Fruit fly (Drosophila melanogaster) whole organism, embryonic: ENCODE data around the gene Wsck.
A peak's percentile ranks its signal among the peaks of the same experiment; 100 is the strongest.

Source experiments
- Atf6 ChIP-seq: fragments of 200-800 bp; sonication (Bioruptor generic); IDR thresholded peaks from 2 replicates; pipeline ENCODE4 v1.3.6; 2022; ENCODE audit warnings: missing biosample characterization, missing genetic modification characterization
- Bteb2 ChIP-seq: fragments of 200-800 bp; sonication (Bioruptor generic); optimal IDR thresholded peaks from 2 replicates; lab custom pipeline; 2016; ENCODE audit warnings: missing biosample characterization, missing genetic modification characterization
- CG12155 ChIP-seq: fragments of 200-800 bp; sonication (Bioruptor generic); optimal IDR thresholded peaks from 3 replicates; lab custom pipeline; 2016; ENCODE audit warnings: missing biosample characterization, missing genetic modification characterization
- CG12236 ChIP-seq: fragments of 200-800 bp; sonication (Bioruptor generic); optimal IDR thresholded peaks from 2 replicates; lab custom pipeline; 2016; ENCODE audit warnings: missing biosample characterization, missing genetic modification characterization
- CG15601 ChIP-seq: fragments of 200-800 bp; sonication (Bioruptor generic); optimal IDR thresholded peaks from 3 replicates; lab custom pipeline; 2019; ENCODE audit warnings: missing biosample characterization, mild to moderate bottlenecking, missing genetic modification characterization, moderate library complexity
- CG17328 ChIP-seq: fragments of 200-800 bp; sonication (Bioruptor generic); IDR thresholded peaks from 2 replicates; pipeline ENCODE4 v1.3.6; 2022; ENCODE audit warnings: missing biosample characterization, missing genetic modification characterization
- CG2116 ChIP-seq: fragments of 200-800 bp; sonication (Bioruptor generic); optimal IDR thresholded peaks from 3 replicates; lab custom pipeline; 2018; ENCODE audit warnings: missing biosample characterization, mild to moderate bottlenecking, missing genetic modification characterization
- CG2712 ChIP-seq: fragments of 200-800 bp; optimal IDR thresholded peaks from 3 replicates; lab custom pipeline; 2019; ENCODE audit warnings: missing biosample characterization, mild to moderate bottlenecking, missing genetic modification characterization, moderate library complexity
- CG34224 ChIP-seq: fragments of 200-800 bp; sonication (Bioruptor generic); IDR thresholded peaks from 3 replicates; pipeline ENCODE4 v1.3.6; 2022; ENCODE audit warnings: missing biosample characterization, missing genetic modification characterization; ENCODE audit not compliant: partially characterized antibody
- CG42726 ChIP-seq: fragments of 200-800 bp; sonication (Bioruptor generic); IDR thresholded peaks from 2 replicates; pipeline ENCODE4 v1.3.6; 2022; ENCODE audit warnings: missing biosample characterization, missing genetic modification characterization; ENCODE audit not compliant: partially characterized antibody
- CG4820 ChIP-seq: fragments of 200-800 bp; sonication (Bioruptor generic); optimal IDR thresholded peaks from 3 replicates; lab custom pipeline; 2016; ENCODE audit warnings: missing biosample characterization, missing genetic modification characterization
- CG6175 ChIP-seq: fragments of 200-800 bp; sonication (Bioruptor generic); IDR thresholded peaks from 3 replicates; pipeline ENCODE4 v1.3.6; 2022; ENCODE audit warnings: missing biosample characterization, missing genetic modification characterization
- CG7372 ChIP-seq: fragments of 200-800 bp; sonication (Bioruptor generic); IDR thresholded peaks from 2 replicates; pipeline ENCODE4 v1.3.6; 2022; ENCODE audit warnings: missing biosample characterization, missing genetic modification characterization
- CG7928 ChIP-seq: fragments of 200-800 bp; sonication (Bioruptor generic); optimal IDR thresholded peaks from 2 replicates; lab custom pipeline; 2017; ENCODE audit warnings: missing biosample characterization, mild to moderate bottlenecking, missing genetic modification characterization
- CG8089 ChIP-seq: fragments of 200-800 bp; sonication (Bioruptor generic); optimal IDR thresholded peaks from 3 replicates; lab custom pipeline; 2016; ENCODE audit warnings: missing biosample characterization, missing genetic modification characterization
- CG8290 ChIP-seq, 3 experiments: fragments of 200-800 bp; sonication (Bioruptor generic); optimal IDR thresholded peaks; 2 replicates each; lab custom pipeline; 2016 to 2019; ENCODE audit warnings: missing biosample characterization in 3 of 3, missing genetic modification characterization in 3 of 3, mild to moderate bottlenecking in 2 of 3, moderate library complexity in 1 of 3
- CG8944 ChIP-seq: fragments of 200-800 bp; sonication (Bioruptor generic); optimal IDR thresholded peaks from 3 replicates; lab custom pipeline; 2016; ENCODE audit warnings: missing biosample characterization, missing genetic modification characterization
- CG9215 ChIP-seq: fragments of 200-800 bp; sonication (Bioruptor generic); IDR thresholded peaks from 2 replicates; pipeline ENCODE4 v1.3.6; 2022; ENCODE audit warnings: missing biosample characterization, missing genetic modification characterization
- CG9797 ChIP-seq: fragments of 200-800 bp; sonication (Bioruptor generic); optimal IDR thresholded peaks from 3 replicates; lab custom pipeline; 2018; ENCODE audit warnings: missing biosample characterization, mild to moderate bottlenecking, missing genetic modification characterization
- CrebB ChIP-seq: fragments of 200-800 bp; sonication (Bioruptor generic); optimal IDR thresholded peaks from 3 replicates; lab custom pipeline; 2018; ENCODE audit warnings: missing biosample characterization, mild to moderate bottlenecking, missing genetic modification characterization
- Deaf1 ChIP-seq: fragments of 200-800 bp; optimal IDR thresholded peaks from 3 replicates; lab custom pipeline; 2019; ENCODE audit warnings: missing biosample characterization, mild to moderate bottlenecking, missing genetic modification characterization, moderate library complexity
- GATAe ChIP-seq: fragments of 200-800 bp; sonication (Bioruptor generic); conservative IDR thresholded peaks from 2 replicates; pipeline ENCODE4 v1.3.6; 2022; ENCODE audit warnings: missing biosample characterization, missing genetic modification characterization
- NC2β ChIP-seq: fragments of 200-800 bp; sonication (Bioruptor generic); optimal IDR thresholded peaks from 2 replicates; lab custom pipeline; 2016; ENCODE audit warnings: missing biosample characterization, missing genetic modification characterization
- Nf-YC ChIP-seq: fragments of 200-800 bp; optimal IDR thresholded peaks from 3 replicates; lab custom pipeline; 2019; ENCODE audit warnings: missing biosample characterization, mild to moderate bottlenecking, missing genetic modification characterization, moderate library complexity
- Pdp1 ChIP-seq, 2 experiments: fragments of 200-800 bp; sonication (Bioruptor generic); optimal IDR thresholded peaks; 3 replicates each; lab custom pipeline; 2016; ENCODE audit warnings: missing biosample characterization in 2 of 2, missing genetic modification characterization in 2 of 2, mild to moderate bottlenecking in 1 of 2, moderate library complexity in 1 of 2
- Ravus ChIP-seq: fragments of 200-800 bp; sonication (Bioruptor generic); IDR thresholded peaks from 2 replicates; pipeline ENCODE4 v1.3.6; 2022; ENCODE audit warnings: missing biosample characterization, missing genetic modification characterization
- Six4 ChIP-seq: fragments of 200-800 bp; sonication (Bioruptor generic); optimal IDR thresholded peaks from 2 replicates; lab custom pipeline; 2016; ENCODE audit warnings: missing biosample characterization, missing genetic modification characterization
- Sry-δ ChIP-seq: fragments of 200-800 bp; sonication (Bioruptor generic); optimal IDR thresholded peaks from 2 replicates; lab custom pipeline; 2016; ENCODE audit warnings: missing biosample characterization, missing genetic modification characterization
- Xrp1 ChIP-seq: fragments of 200-800 bp; sonication (Bioruptor generic); IDR thresholded peaks from 2 replicates; pipeline ENCODE4 v1.3.6; 2022; ENCODE audit warnings: missing biosample characterization, missing genetic modification characterization
- az2 ChIP-seq: fragments of 200-800 bp; sonication (Bioruptor generic); optimal IDR thresholded peaks from 3 replicates; lab custom pipeline; 2016; ENCODE audit warnings: missing biosample characterization, missing genetic modification characterization
- chinmo ChIP-seq: fragments of 200-800 bp; sonication (Bioruptor generic); IDR thresholded peaks from 4 replicates; pipeline ENCODE4 v1.3.6; 2022; ENCODE audit warnings: missing biosample characterization, missing genetic modification characterization; ENCODE audit not compliant: partially characterized antibody
- fd102C ChIP-seq: fragments of 200-800 bp; sonication (Bioruptor generic); optimal IDR thresholded peaks from 2 replicates; lab custom pipeline; 2018; ENCODE audit warnings: missing biosample characterization, mild to moderate bottlenecking, missing genetic modification characterization, moderate library complexity
- gce ChIP-seq: fragments of 200-800 bp; sonication (Bioruptor generic); IDR thresholded peaks from 3 replicates; pipeline ENCODE4 v1.3.6; 2022; ENCODE audit warnings: missing biosample characterization, missing genetic modification characterization
- gcm ChIP-seq: fragments of 200-800 bp; sonication (Bioruptor generic); optimal IDR thresholded peaks from 2 replicates; lab custom pipeline; 2019; ENCODE audit warnings: missing biosample characterization, mild to moderate bottlenecking, missing genetic modification characterization, moderate library complexity
- hbn ChIP-seq: fragments of 200-800 bp; sonication (Bioruptor generic); IDR thresholded peaks from 2 replicates; pipeline ENCODE4 v1.3.6; 2022; ENCODE audit warnings: missing biosample characterization, missing genetic modification characterization; ENCODE audit not compliant: partially characterized antibody
- hth ChIP-seq: fragments of >200 bp; optimal IDR thresholded peaks from 2 replicates; lab custom pipeline; 2017; ENCODE audit warnings: inconsistent platforms
- kni ChIP-seq: fragments of 200-800 bp; sonication (Bioruptor generic); optimal IDR thresholded peaks from 3 replicates; lab custom pipeline; 2017; ENCODE audit warnings: mild to moderate bottlenecking, missing biosample characterization, missing genetic modification reagents, missing genetic modification characterization
- mld ChIP-seq: fragments of 200-800 bp; sonication (Bioruptor generic); IDR thresholded peaks from 3 replicates; pipeline ENCODE4 v1.3.6; 2022; ENCODE audit warnings: missing biosample characterization, missing genetic modification characterization; ENCODE audit not compliant: partially characterized antibody
- onecut ChIP-seq: fragments of 200-800 bp; sonication (Bioruptor generic); IDR thresholded peaks from 2 replicates; pipeline ENCODE4 v1.3.6; 2022; ENCODE audit warnings: missing biosample characterization, missing genetic modification characterization
- pb ChIP-seq: fragments of 200-800 bp; sonication (Bioruptor generic); optimal IDR thresholded peaks from 3 replicates; lab custom pipeline; 2016; ENCODE audit warnings: missing biosample characterization, missing genetic modification characterization
- peb ChIP-seq: fragments of 200-800 bp; sonication (Bioruptor generic); IDR thresholded peaks from 2 replicates; pipeline ENCODE4 v1.3.6; 2022; ENCODE audit warnings: missing biosample characterization, missing genetic modification characterization
- pita ChIP-seq: fragments of 200-800 bp; sonication (Bioruptor generic); optimal IDR thresholded peaks from 2 replicates; lab custom pipeline; 2017; ENCODE audit warnings: missing biosample characterization, mild to moderate bottlenecking, missing genetic modification characterization
- psq ChIP-seq: fragments of 200-800 bp; sonication (Bioruptor generic); optimal IDR thresholded peaks from 2 replicates; lab custom pipeline; 2017; ENCODE audit warnings: missing biosample characterization, missing genetic modification characterization
- pum ChIP-seq: fragments of 200-800 bp; sonication (Bioruptor generic); optimal IDR thresholded peaks from 2 replicates; lab custom pipeline; 2016; ENCODE audit warnings: missing biosample characterization, missing genetic modification characterization
- row ChIP-seq: fragments of 200-800 bp; sonication (Bioruptor generic); IDR thresholded peaks from 3 replicates; pipeline ENCODE4 v1.3.6; 2022; ENCODE audit warnings: missing biosample characterization, missing genetic modification characterization
- sc ChIP-seq, 3 experiments: fragments of >200 bp in 2 of 3; fragments of 200-800 bp in 1 of 3; sonication (Bioruptor generic) in 1 of 3; optimal IDR thresholded peaks; 2 replicates in 2 of 3; 3 replicates in 1 of 3; lab custom pipeline; 2017; ENCODE audit warnings: mild to moderate bottlenecking in 1 of 3, missing biosample characterization in 1 of 3, missing genetic modification characterization in 1 of 3, missing genetic modification reagents in 1 of 3
- sob ChIP-seq: fragments of 200-800 bp; sonication (Bioruptor generic); IDR thresholded peaks from 2 replicates; pipeline ENCODE4 v1.3.6; 2022; ENCODE audit warnings: missing biosample characterization, missing genetic modification characterization
- stwl ChIP-seq: fragments of 200-800 bp; sonication (Bioruptor generic); optimal IDR thresholded peaks from 3 replicates; lab custom pipeline; 2018; ENCODE audit warnings: missing biosample characterization, mild to moderate bottlenecking, missing genetic modification characterization, moderate library complexity
- vfl ChIP-seq: fragments of 200-800 bp; sonication (Bioruptor generic); optimal IDR thresholded peaks from 2 replicates; lab custom pipeline; 2016; ENCODE audit warnings: missing biosample characterization, missing genetic modification characterization

Gene Wsck

DNA sequence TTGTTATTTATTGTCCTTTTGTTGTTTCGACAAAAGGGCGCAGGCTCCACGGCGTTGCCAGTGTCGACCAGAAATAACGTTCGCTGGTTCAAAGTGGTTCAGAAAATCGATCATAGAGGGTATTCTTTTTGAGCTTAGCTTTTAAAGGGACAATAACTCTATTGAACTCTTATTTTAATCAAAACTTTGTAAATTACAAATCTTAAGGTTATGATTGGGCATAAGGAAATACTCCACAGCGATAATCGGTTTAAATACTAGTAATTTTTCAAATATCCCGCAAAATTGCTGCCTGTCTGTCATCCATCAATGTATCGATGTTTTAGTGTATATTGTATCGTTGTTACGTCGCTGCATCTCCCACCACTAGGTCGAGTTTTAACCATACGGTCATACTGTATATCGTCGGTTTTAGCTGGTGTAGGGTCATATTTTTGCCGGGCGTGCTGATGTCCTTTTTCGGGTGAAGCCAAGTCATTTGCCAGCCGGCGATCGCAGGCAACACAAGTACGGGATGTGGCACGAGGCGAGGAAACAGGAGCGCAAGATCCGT lies 25.0 kb upstream of the Wsck start, which contains the start of the genes CG31125 and CG6695 (continued):
- TF ChIP-seq Six4 (GFP tag; lab: Kevin White, UChicago) (peak; percentile 27), CG6175 (GFP tag; lab: Robert Waterston, UW) (no peak), Pdp1 (GFP tag; optimal IDR thresholded peaks at IDR 0.05; lab: Kevin White, UChicago) (peak; percentile 63 to 96), hbn (peak; percentile 68), Bteb2 (GFP tag; lab: Kevin White, UChicago) (peak; percentile 41), CG2712 (tag; lab: Kevin White, UChicago) (peak; percentile 62), peb (GFP tag; lab: Robert Waterston, UW) (no peak), Ravus (no peak), CG12236 (GFP tag; lab: Kevin White, UChicago) (peak; percentile 28), kni (GFP tag; lab: Kevin White, UChicago) (no peak), pum (GFP tag; lab: Kevin White, UChicago) (peak; percentile 52), Xrp1 (GFP tag; lab: Robert Waterston, UW) (peak; percentile 33; the same call in 1 of the 2 replicates), stwl (tag; lab: Kevin White, UChicago) (peak; percentile 62), Atf6 (GFP tag; lab: Robert Waterston, UW) (peak; percentile 40; the same call in 1 of the 2 replicates), CG7372 (GFP tag; lab: Robert Waterston, UW) (no peak), hth (lab: Kevin White, UChicago) (no peak), az2 (GFP tag; lab: Kevin White, UChicago) (peak; percentile 37), CG8944 (GFP tag; lab: Kevin White, UChicago) (peak; percentile 49), Nf-YC (peak; percentile 46), CG15601 (no peak), CrebB (tag; lab: Kevin White, UChicago) (peak; percentile 23), NC2β (peak; percentile 56), chinmo (GFP tag; lab: Robert Waterston, UW) (peak; percentile 77; the same call in 1 of the 4 replicates), gcm (GFP tag; lab: Kevin White, UChicago) (no peak), psq (peak; percentile 2), sob (GFP tag; lab: Robert Waterston, UW) (peak; percentile 56), mld (0 out of 3 replicates have a peak, but pooled peaks have one; percentile 66), CG2116 (GFP tag; lab: Kevin White, UChicago) (peak; percentile 94), vfl (peak; percentile 35), CG9215 (peak; percentile 36; the same call in 1 of the 2 replicates), sc (optimal IDR thresholded peaks at IDR 0.05; lab: Kevin White, UChicago) (no peak), sc (GFP tag; optimal IDR thresholded peaks at IDR 0.05; lab: Kevin White, UChicago) (no peak), GATAe (GFP tag; lab: Robert Waterston, UW) (no peak), CG4820 (GFP tag; lab: Kevin White, UChicago) (no peak), CG42726 (0 out of 2 replicates have a peak, but pooled peaks have one; percentile 38), CG9797 (GFP tag; lab: Kevin White, UChicago) (peak; percentile 93), CG34224 (GFP tag; lab: Robert Waterston, UW) (peak; percentile 80; the same call in 2 of the 3 replicates), pb (peak; percentile 33), CG17328 (GFP tag; lab: Robert Waterston, UW) (peak; percentile 11; the same call in 1 of the 2 replicates), CG12155 (GFP tag; lab: Kevin White, UChicago) (peak; percentile 74), onecut (GFP tag; lab: Robert Waterston, UW) (no peak), fd102C (no peak), Deaf1 (tag; lab: Kevin White, UChicago) (no peak), gce (GFP tag; lab: Robert Waterston, UW) (no peak), CG8089 (GFP tag; lab: Kevin White, UChicago) (no peak), Sry-δ (GFP tag; lab: Kevin White, UChicago) (peak; percentile 98), CG7928 (GFP tag; lab: Kevin White, UChicago) (peak; percentile 17), row (GFP tag; lab: Robert Waterston, UW) (peak; percentile 70), pita (GFP tag; lab: Kevin White, UChicago) (no peak), CG8290 (GFP tag; optimal IDR thresholded peaks at IDR 0.05; lab: Kevin White, UChicago) (no peak), CG8290 (tag; optimal IDR thresholded peaks at IDR 0.05; lab: Kevin White, UChicago) (no peak)
